Worm (Caenorhabditis elegans) whole organism, midembryonic: ENCODE measurements around the gene hot-9.
"Not testable (repeated sequence)": the region's sequence is repeated elsewhere in the genome, so short reads cannot be mapped to it uniquely, and the experiment has no call there.

Experiments used
- T22C8.4 ChIP-seq: fragments of 200-800 bp; sonication (Bioruptor generic); IDR thresholded peaks from 2 replicates; pipeline ENCODE4 v1.3.6; 2022; ENCODE audit warnings: missing genetic modification characterization, missing compliant biosample characterization
- cog-1 ChIP-seq: sonication (generic microtip); optimal IDR thresholded peaks from 2 replicates; lab custom pipeline; 2016; ENCODE audit warnings: missing genetic modification characterization, missing compliant biosample characterization
- klf-2 ChIP-seq: fragments of 200-800 bp; sonication (Bioruptor generic); conservative IDR thresholded peaks from 2 replicates; pipeline ENCODE4 v1.3.6; 2022; ENCODE audit warnings: missing genetic modification reagents, missing genetic modification characterization, missing compliant biosample characterization
- med-1 ChIP-seq: sonication (generic microtip); optimal IDR thresholded peaks from 2 replicates; lab custom pipeline; 2017; ENCODE audit warnings: missing genetic modification characterization, mild to moderate bottlenecking, missing compliant biosample characterization, antibody characterized with exemption, missing genetic modification reagents; ENCODE audit not compliant: insufficient read depth
- ref-1 ChIP-seq: fragments of 200-800 bp; sonication (Bioruptor generic); conservative IDR thresholded peaks from 2 replicates; pipeline ENCODE4 v1.3.6; 2022; ENCODE audit warnings: missing genetic modification reagents, missing genetic modification characterization, missing compliant biosample characterization
- tab-1 ChIP-seq: fragments of 200-800 bp; sonication (Bioruptor generic); IDR thresholded peaks from 2 replicates; pipeline ENCODE4 v1.3.6; 2022; ENCODE audit warnings: missing genetic modification characterization, missing compliant biosample characterization
- ztf-23 ChIP-seq: fragments of 200-800 bp; sonication (Bioruptor generic); IDR thresholded peaks from 2 replicates; pipeline ENCODE4 v1.3.6; 2022; ENCODE audit warnings: missing genetic modification reagents, missing genetic modification characterization, missing compliant biosample characterization

DNA sequence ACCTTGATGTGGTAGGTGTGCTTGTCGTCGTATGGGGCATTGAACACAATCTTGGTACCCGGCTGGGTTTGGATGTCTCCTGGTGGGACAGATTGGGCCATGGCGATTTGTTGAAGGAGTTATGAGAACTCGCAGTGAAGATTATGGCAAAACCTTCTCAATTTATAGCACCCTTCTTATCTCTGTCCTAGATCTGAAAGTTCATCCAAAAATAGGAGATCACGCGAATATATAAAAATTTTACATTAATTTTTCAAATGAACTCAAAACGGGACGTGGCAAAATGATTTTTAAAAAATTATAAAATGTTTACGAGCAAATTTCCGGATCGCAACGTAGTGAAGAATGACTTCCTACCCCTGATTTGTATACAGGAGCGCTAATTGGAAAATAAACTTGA is 19.7 kb upstream of the hot-9 start, which contains the start of gene msp-53:
- TF ChIP-seq ztf-23 (GFP tag; lab: Robert Waterston, UW); tab-1 (GFP tag; lab: Robert Waterston, UW); cog-1 (tag; lab: Kevin White, UChicago); ref-1 (GFP tag; lab: Robert Waterston, UW); med-1 (GFP tag; lab: Kevin White, UChicago); T22C8.4 (GFP tag; lab: Robert Waterston, UW); klf-2 (GFP tag; lab: Robert Waterston, UW): not testable (repeated sequence)
